Fruit fly (Drosophila melanogaster): ENCODE data around the gene Fife.
A peak's percentile ranks its signal among the peaks of the same experiment; 100 is the strongest.

Gene Fife

dm6 chr3L:2632048-2632762 lies 79.3 kb downstream of the Fife start:
- TF ChIP-seq CG11902 (GFP tag; optimal IDR thresholded peaks at IDR 0.05) (no peak), CG9139 (GFP tag; optimal IDR thresholded peaks at IDR 0.05) (peak; percentile 3), Ets21C (GFP tag; optimal IDR thresholded peaks at IDR 0.05) (no peak), Lpt (GFP tag; optimal IDR thresholded peaks at IDR 0.05) (no peak), Eip78C (GFP tag) (peak; percentile 36), net (GFP tag; optimal IDR thresholded peaks at IDR 0.05) (no peak), Sox15 (GFP tag; optimal IDR thresholded peaks at IDR 0.05) (no peak), esn (GFP tag; optimal IDR thresholded peaks at IDR 0.05) (no peak), CG7368 (GFP tag; optimal IDR thresholded peaks at IDR 0.05) (no peak), CG6792 (GFP tag; optimal IDR thresholded peaks at IDR 0.05) (no peak), Hr38 (GFP tag; optimal IDR thresholded peaks at IDR 0.05) (no peak), Sox14 (GFP tag; optimal IDR thresholded peaks at IDR 0.05) (peak; percentile 84), Eip75B (GFP tag; optimal IDR thresholded peaks at IDR 0.05) (no peak), CG10631 (GFP tag; optimal IDR thresholded peaks at IDR 0.05) (no peak), Met (GFP tag; optimal IDR thresholded peaks at IDR 0.05) (no peak), CG6276 (GFP tag; optimal IDR thresholded peaks at IDR 0.05) (no peak), OdsH (GFP tag; optimal IDR thresholded peaks at IDR 0.05) (no peak), Hr39 (GFP tag; optimal IDR thresholded peaks at IDR 0.05) (no peak), CG6163 (GFP tag; IDR thresholded peaks at IDR 0.05) (no peak), fd59A (GFP tag; optimal IDR thresholded peaks at IDR 0.05) (no peak), Smox (GFP tag; optimal IDR thresholded peaks at IDR 0.05) (no peak), Sox102F (GFP tag; optimal IDR thresholded peaks at IDR 0.05) (no peak)

- peak; percentile 34 for TF ChIP-seq Hr39 (GFP tag; optimal IDR thresholded peaks at IDR 0.05)
- TF ChIP-seq Eip78C (GFP tag): peak; percentile 69
- TF ChIP-seq vri (GFP tag; optimal IDR thresholded peaks at IDR 0.05): peak; percentile 67
- peak; percentile 53 for TF ChIP-seq topi (GFP tag; optimal IDR thresholded peaks at IDR 0.05)
- TF ChIP-seq CG6792 (GFP tag; optimal IDR thresholded peaks at IDR 0.05): peak; percentile 30
- TF ChIP-seq CG6163 (GFP tag; IDR thresholded peaks at IDR 0.05): no peak
- peak; percentile 43 for TF ChIP-seq fkh (GFP tag; optimal IDR thresholded peaks at IDR 0.05)
- peak; percentile 54 for TF ChIP-seq CG31627 (GFP tag; optimal IDR thresholded peaks at IDR 0.05)
- peak; percentile 52 for TF ChIP-seq acj6 (GFP tag; optimal IDR thresholded peaks at IDR 0.05)
- no peak for TF ChIP-seq Blimp-1 (GFP tag; optimal IDR thresholded peaks at IDR 0.05)
- peak; percentile 41 for TF ChIP-seq net (GFP tag; optimal IDR thresholded peaks at IDR 0.05)
- no peak for TF ChIP-seq CG8119 (GFP tag; IDR thresholded peaks at IDR 0.05)
- peak; percentile 20 for TF ChIP-seq Ets21C (GFP tag; optimal IDR thresholded peaks at IDR 0.05)
- TF ChIP-seq CG3919 (GFP tag; optimal IDR thresholded peaks at IDR 0.05): peak; percentile 66
- no peak for TF ChIP-seq CG11762 (GFP tag; optimal IDR thresholded peaks at IDR 0.05; ENCODE audit: insufficient read depth)
- TF ChIP-seq esn (GFP tag; optimal IDR thresholded peaks at IDR 0.05): peak; percentile 65
- TF ChIP-seq salr (GFP tag; optimal IDR thresholded peaks at IDR 0.05): peak in 1 of 2 experiments; percentile 6
- TF ChIP-seq CG8632 (GFP tag; optimal IDR thresholded peaks at IDR 0.05): peak; percentile 26
- peak; percentile 40; the same call in 1 of the 3 replicates for TF ChIP-seq eg (GFP tag; IDR thresholded peaks at IDR 0.05)
- TF ChIP-seq CG11902 (GFP tag; optimal IDR thresholded peaks at IDR 0.05): no peak
- TF ChIP-seq Met (GFP tag; optimal IDR thresholded peaks at IDR 0.05): peak; percentile 70
- peak; percentile 26 for TF ChIP-seq achi (GFP tag; optimal IDR thresholded peaks at IDR 0.05)
- TF ChIP-seq pdm3 (GFP tag; optimal IDR thresholded peaks at IDR 0.05): peak; percentile 62
- peak; percentile 19 for TF ChIP-seq CG10669 (GFP tag; optimal IDR thresholded peaks at IDR 0.05)
- peak; percentile 57 for TF ChIP-seq Hr4 (GFP tag; optimal IDR thresholded peaks at IDR 0.05)
- TF ChIP-seq CG32006 (GFP tag; optimal IDR thresholded peaks at IDR 0.05): peak; percentile 14
- TF ChIP-seq CG15336 (GFP tag; IDR thresholded peaks at IDR 0.05): no peak
- TF ChIP-seq Eip93F (GFP tag; optimal IDR thresholded peaks at IDR 0.05): no peak
- peak; percentile 29 for TF ChIP-seq CG8319 (GFP tag; optimal IDR thresholded peaks at IDR 0.05)
- peak; percentile 55 for TF ChIP-seq CG10631 (GFP tag; optimal IDR thresholded peaks at IDR 0.05)
- TF ChIP-seq Lpt (GFP tag; optimal IDR thresholded peaks at IDR 0.05): no peak
- peak; percentile 34 for TF ChIP-seq CG7368 (GFP tag; optimal IDR thresholded peaks at IDR 0.05)
- peak; percentile 37 for TF ChIP-seq CG34406 (GFP tag; optimal IDR thresholded peaks at IDR 0.05)
- no peak for TF ChIP-seq fd59A (GFP tag; optimal IDR thresholded peaks at IDR 0.05)
- TF ChIP-seq CG6808 (GFP tag; optimal IDR thresholded peaks at IDR 0.05): peak; percentile 100
- peak; percentile 61 for TF ChIP-seq OdsH (GFP tag; optimal IDR thresholded peaks at IDR 0.05)
- TF ChIP-seq Sox102F (GFP tag; optimal IDR thresholded peaks at IDR 0.05): peak; percentile 66
- no peak for TF ChIP-seq CG1621 (tag; optimal IDR thresholded peaks at IDR 0.05)
- TF ChIP-seq Eip75B (GFP tag; optimal IDR thresholded peaks at IDR 0.05): peak; percentile 61
- TF ChIP-seq Sox14 (GFP tag; optimal IDR thresholded peaks at IDR 0.05): peak; percentile 57
- TF ChIP-seq Smox (GFP tag; optimal IDR thresholded peaks at IDR 0.05): peak; percentile 60
- no peak for TF ChIP-seq CG9139 (GFP tag; optimal IDR thresholded peaks at IDR 0.05)
- no peak for TF ChIP-seq CG6276 (GFP tag; optimal IDR thresholded peaks at IDR 0.05)
- peak; percentile 61 for TF ChIP-seq cyc (GFP tag; optimal IDR thresholded peaks at IDR 0.05)
Measured at dm6 chr3L:2631406-2631805, 80.1 kb downstream of the Fife start, which contains the start of the genes CG42245 and MEP-1. Gene CG42245 (plus strand): TSS chr3L:2631715. Gene MEP-1 (plus strand): TSS chr3L:2631715.

All from whole organism, prepupa.